Worm (Caenorhabditis elegans) whole organism, L4 larva: Measurements from ENCODE around the gene C08E8.4.

Source experiments
- F10B5.3 ChIP-seq: sonication (generic microtip); optimal IDR thresholded peaks from 2 replicates; lab custom pipeline; 2016; ENCODE audit warnings: mild to moderate bottlenecking, missing genetic modification characterization, missing compliant biosample characterization
- F26F4.8 ChIP-seq: fragments of 200-800 bp; sonication (Bioruptor generic); conservative IDR thresholded peaks from 2 replicates; pipeline ENCODE4 v1.3.6; 2022; ENCODE audit warnings: missing genetic modification characterization, missing compliant biosample characterization
- F49E8.2 ChIP-seq: sonication (generic microtip); optimal IDR thresholded peaks from 2 replicates; lab custom pipeline; 2016; ENCODE audit warnings: missing compliant biosample characterization, mild to moderate bottlenecking, missing genetic modification characterization, borderline replicate concordance
- R02D3.7 ChIP-seq: fragments of 150-350 bp; sonication (generic microtip); optimal IDR thresholded peaks from 3 replicates; lab custom pipeline; 2014; ENCODE audit warnings: missing biosample characterization, missing genetic modification characterization
- Y5F2A.4 ChIP-seq: fragments of 200-800 bp; sonication (Bioruptor generic); optimal IDR thresholded peaks from 2 replicates; lab custom pipeline; 2018; ENCODE audit warnings: mild to moderate bottlenecking, missing genetic modification characterization, missing compliant biosample characterization
- ceh-28 ChIP-seq: fragments of 150-350 bp; optimal IDR thresholded peaks from 2 replicates; lab custom pipeline; 2014; ENCODE audit warnings: missing biosample characterization, missing genetic modification reagents, missing genetic modification characterization
- ceh-32 ChIP-seq: sonication (generic microtip); optimal IDR thresholded peaks from 2 replicates; lab custom pipeline; 2016; ENCODE audit warnings: mild to moderate bottlenecking, missing genetic modification characterization, missing compliant biosample characterization; ENCODE audit not compliant: poor library complexity
- ces-1 ChIP-seq: fragments of 150-350 bp; sonication (generic microtip); optimal IDR thresholded peaks from 4 replicates; lab custom pipeline; 2014; ENCODE audit warnings: missing biosample characterization, missing genetic modification reagents, missing genetic modification characterization
- daf-8 ChIP-seq: fragments of 200-800 bp; sonication (Bioruptor generic); IDR thresholded peaks from 2 replicates; pipeline ENCODE4 v1.3.6; 2022; ENCODE audit warnings: missing genetic modification characterization, missing compliant biosample characterization
- dmd-8 ChIP-seq: fragments of 200-800 bp; sonication (Bioruptor generic); IDR thresholded peaks from 2 replicates; pipeline ENCODE4 v1.3.6; 2022; ENCODE audit warnings: missing genetic modification characterization, missing compliant biosample characterization
- dpl-1 ChIP-seq: fragments of 150-350 bp; optimal IDR thresholded peaks from 2 replicates; lab custom pipeline; 2014; ENCODE audit warnings: missing biosample characterization, missing genetic modification reagents, missing genetic modification characterization
- duxl-1 ChIP-seq: sonication (generic microtip); optimal IDR thresholded peaks from 2 replicates; lab custom pipeline; 2016; ENCODE audit warnings: mild to moderate bottlenecking, missing genetic modification characterization, moderate library complexity, missing compliant biosample characterization; ENCODE audit not compliant: poor library complexity
- fkh-10 ChIP-seq: fragments of 150-350 bp; optimal IDR thresholded peaks from 2 replicates; lab custom pipeline; 2014; ENCODE audit warnings: missing biosample characterization, missing genetic modification reagents, missing genetic modification characterization
- hlh-11 ChIP-seq: fragments of 200-800 bp; sonication (Bioruptor generic); optimal IDR thresholded peaks from 2 replicates; lab custom pipeline; 2018; ENCODE audit warnings: mild to moderate bottlenecking, missing genetic modification characterization, missing compliant biosample characterization
- hlh-30 ChIP-seq: sonication (generic microtip); optimal IDR thresholded peaks from 2 replicates; lab custom pipeline; 2017; ENCODE audit warnings: antibody characterized with exemption, mild to moderate bottlenecking, missing genetic modification characterization, missing compliant biosample characterization; ENCODE audit not compliant: insufficient read depth
- lin-29 ChIP-seq: fragments of 200-800 bp; sonication (Bioruptor generic); IDR thresholded peaks from 2 replicates; pipeline ENCODE4 v1.3.6; 2022; ENCODE audit warnings: missing genetic modification reagents, missing genetic modification characterization, missing compliant biosample characterization
- lin-38 ChIP-seq: fragments of 200-800 bp; sonication (Bioruptor generic); IDR thresholded peaks from 2 replicates; pipeline ENCODE4 v1.3.6; 2022; ENCODE audit warnings: missing genetic modification reagents, missing genetic modification characterization, missing compliant biosample characterization
- lsy-2 ChIP-seq, 2 experiments: fragments of 150-350 bp in 1 of 2; sonication (generic microtip) in 1 of 2; optimal IDR thresholded peaks; 2 replicates each; lab custom pipeline; 2014 to 2017; ENCODE audit warnings: missing biosample characterization in 2 of 2, missing genetic modification characterization in 2 of 2
- madf-5 ChIP-seq, 2 experiments: fragments of 200-800 bp; sonication (Bioruptor generic); IDR thresholded peaks; 2 replicates each; pipeline ENCODE4 v1.3.6; 2022; ENCODE audit warnings: missing compliant biosample characterization in 2 of 2, missing genetic modification characterization in 2 of 2
- nhr-11 ChIP-seq: fragments of 150-350 bp; optimal IDR thresholded peaks from 2 replicates; lab custom pipeline; 2014; ENCODE audit warnings: missing biosample characterization, missing genetic modification characterization
- nhr-111 ChIP-seq: fragments of 200-800 bp; sonication (Bioruptor generic); optimal IDR thresholded peaks from 2 replicates; lab custom pipeline; 2018; ENCODE audit warnings: mild to moderate bottlenecking, missing genetic modification characterization, missing compliant biosample characterization
- nhr-41 ChIP-seq: fragments of 200-800 bp; sonication (Bioruptor generic); IDR thresholded peaks from 2 replicates; pipeline ENCODE4 v1.3.6; 2022; ENCODE audit warnings: missing genetic modification reagents, missing genetic modification characterization, missing compliant biosample characterization
- nhr-77 ChIP-seq: fragments of 150-350 bp; optimal IDR thresholded peaks from 2 replicates; lab custom pipeline; 2014; ENCODE audit warnings: missing biosample characterization, missing genetic modification characterization
- php-3 ChIP-seq: fragments of 200-800 bp; sonication (Bioruptor generic); IDR thresholded peaks from 2 replicates; pipeline ENCODE4 v1.3.6; 2022; ENCODE audit warnings: missing genetic modification reagents, missing genetic modification characterization, missing compliant biosample characterization
- sdz-12 ChIP-seq: fragments of 200-800 bp; sonication (Bioruptor generic); optimal IDR thresholded peaks from 2 replicates; lab custom pipeline; 2018; ENCODE audit warnings: mild to moderate bottlenecking, missing genetic modification characterization, missing compliant biosample characterization
- skn-1 ChIP-seq: fragments of 150-350 bp; optimal IDR thresholded peaks from 2 replicates; lab custom pipeline; 2014; ENCODE audit warnings: missing biosample characterization, missing genetic modification characterization
- snpc-1.2 ChIP-seq: fragments of 200-800 bp; sonication (Bioruptor generic); IDR thresholded peaks from 2 replicates; pipeline ENCODE4 v1.3.6; 2022; ENCODE audit warnings: missing genetic modification reagents, missing genetic modification characterization, missing compliant biosample characterization
- spr-1 ChIP-seq: sonication (generic microtip); optimal IDR thresholded peaks from 2 replicates; lab custom pipeline; 2016; ENCODE audit warnings: mild to moderate bottlenecking, missing genetic modification characterization, missing compliant biosample characterization
- tag-97 ChIP-seq: fragments of 200-800 bp; sonication (Bioruptor generic); IDR thresholded peaks from 2 replicates; pipeline ENCODE4 v1.3.6; 2022; ENCODE audit warnings: missing genetic modification characterization, missing compliant biosample characterization
- tra-1 ChIP-seq: fragments of 200-800 bp; sonication (Bioruptor generic); IDR thresholded peaks from 2 replicates; pipeline ENCODE4 v1.3.6; 2022; ENCODE audit warnings: missing genetic modification reagents, missing genetic modification characterization, missing compliant biosample characterization
- unc-62 ChIP-seq, 3 experiments: fragments of 150-350 bp in 1 of 3; sonication (generic microtip); optimal IDR thresholded peaks in 2 of 3; peaks in 1 of 3; 1 replicate in 1 of 3; 2 replicates in 2 of 3; lab custom pipeline; 2014 to 2017; ENCODE audit warnings: missing biosample characterization in 3 of 3, missing genetic modification characterization in 3 of 3, missing genetic modification reagents in 3 of 3, missing genotype in 1 of 3
- zag-1 ChIP-seq: fragments of 150-350 bp; optimal IDR thresholded peaks from 2 replicates; lab custom pipeline; 2014; ENCODE audit warnings: missing biosample characterization, missing genetic modification characterization

The C08E8.4 gene

ce11 chrV:18375551-18375950 is 3.9 kb downstream of the C08E8.4 start:
- TF ChIP-seq ceh-28 (tag; lab: Kevin White, UChicago) (peak; percentile 78), zag-1 (tag; lab: Kevin White, UChicago) (no peak)
- TF ChIP-seq, all 104 proteins: peak for 1

ce11 chrV:18378819-18379218 is 7.2 kb downstream of the C08E8.4 start, which contains the start of gene Y51A2B.8:
TSS of gene Y51A2B.8 (plus strand) at chrV:18379119.
- TF ChIP-seq hlh-11 (tag; lab: Kevin White, UChicago) (no peak), zag-1 (tag; lab: Kevin White, UChicago) (no peak), Y5F2A.4 (GFP tag; lab: Kevin White, UChicago) (no peak), nhr-111 (no peak), ces-1 (GFP tag; lab: Kevin White, UChicago) (no peak), lin-29 (GFP tag; lab: Robert Waterston, UW) (no peak), F10B5.3 (no peak), php-3 (no peak)
- TF ChIP-seq, all 104 proteins: peak for 0

ce11 chrV:18382590-18382989 is 10.9 kb downstream of the C08E8.4 start, which contains the start of gene nhr-288:
TSS of gene nhr-288 (minus strand) at chrV:18382690.
- TF ChIP-seq unc-62 (GFP tag; optimal IDR thresholded peaks at IDR 0.05 in 1 of 2; lab: Kevin White, UChicago) (peak in 1 of 2 experiments; percentile 9), unc-62 (tag; optimal IDR thresholded peaks at IDR 0.05; lab: Kevin White, UChicago) (no peak), nhr-11 (tag; lab: Kevin White, UChicago) (no peak), tag-97 (no peak)

ce11 chrV:18389046-18389445 is 17.4 kb downstream of the C08E8.4 start, which contains the start of the genes Y51A2B.4 and Y51A2B.5:
TSS of gene Y51A2B.4 (minus strand) at chrV:18389146.
TSS of gene Y51A2B.5 (plus strand) at chrV:18389277.
- TF ChIP-seq madf-5 (GFP tag; IDR thresholded peaks at IDR 0.05; lab: Robert Waterston, UW) (no peak), ceh-32 (tag; lab: Kevin White, UChicago) (no peak), dpl-1 (GFP tag; lab: Kevin White, UChicago) (no peak), daf-8 (GFP tag; lab: Robert Waterston, UW) (no peak), spr-1 (tag; lab: Kevin White, UChicago) (no peak), duxl-1 (tag; lab: Kevin White, UChicago) (no peak), F26F4.8 (GFP tag; lab: Robert Waterston, UW) (no peak)
- TF ChIP-seq, all 104 proteins: peak for 0

ce11 chrV:18394203-18394602 is 22.6 kb downstream of the C08E8.4 start, which contains the start of gene Y51A2B.6:
TSS of gene Y51A2B.6 (minus strand) at chrV:18394303.
- TF ChIP-seq nhr-41 = no peak
- no peak for TF ChIP-seq fkh-10
- TF ChIP-seq F49E8.2 (tag; lab: Kevin White, UChicago) = no peak
- TF ChIP-seq sdz-12 (GFP tag; lab: Kevin White, UChicago) = no peak
- no peak for TF ChIP-seq skn-1
- TF ChIP-seq lsy-2 (tag; optimal IDR thresholded peaks at IDR 0.05; lab: Kevin White, UChicago) = no peak
- no peak for TF ChIP-seq snpc-1.2 (GFP tag; lab: Robert Waterston, UW)
- no peak for TF ChIP-seq lin-38 (GFP tag; lab: Robert Waterston, UW)
- no peak for TF ChIP-seq dmd-8 (GFP tag; lab: Robert Waterston, UW)
- TF ChIP-seq, all 104 proteins: peak for 0

- TF ChIP-seq lin-29 (GFP tag; lab: Robert Waterston, UW) (no peak), nhr-77 (tag; lab: Kevin White, UChicago) (no peak), hlh-30 (tag; lab: Kevin White, UChicago) (no peak), R02D3.7 (tag; lab: Kevin White, UChicago) (no peak), tra-1 (GFP tag; lab: Robert Waterston, UW) (no peak)
Observed at ce11 chrV:18395649-18396048, 24.0 kb downstream of the C08E8.4 start, which contains the start of gene Y51A2B.9. TSS of gene Y51A2B.9 (minus strand) at chrV:18395749.
